Fruit fly (Drosophila melanogaster) whole organism, adult: ENCODE results near the gene CG16710.

Experiments
- CG12768 ChIP-seq: fragments of 200-800 bp; sonication (Bioruptor generic); optimal IDR thresholded peaks from 2 replicates; lab custom pipeline; 2017; ENCODE audit warnings: missing biosample characterization, missing genetic modification characterization, mild to moderate bottlenecking, moderate library complexity, missing genetic modification reagents
- CG14711 ChIP-seq: fragments of 200-800 bp; sonication (Bioruptor generic); optimal IDR thresholded peaks from 2 replicates; lab custom pipeline; 2018; ENCODE audit warnings: missing biosample characterization, mild to moderate bottlenecking, missing genetic modification characterization, moderate library complexity
- CG33017 ChIP-seq: fragments of 200-800 bp; sonication (Bioruptor generic); optimal IDR thresholded peaks from 2 replicates; lab custom pipeline; 2018; ENCODE audit warnings: missing biosample characterization, mild to moderate bottlenecking, missing genetic modification characterization, moderate library complexity
- CG7101 ChIP-seq: fragments of 200-800 bp; sonication (Bioruptor generic); optimal IDR thresholded peaks from 2 replicates; lab custom pipeline; 2018; ENCODE audit warnings: missing biosample characterization, mild to moderate bottlenecking, missing genetic modification characterization, moderate library complexity
- Clk ChIP-seq: fragments of 200-800 bp; sonication (Bioruptor generic); optimal IDR thresholded peaks from 2 replicates; lab custom pipeline; 2017; ENCODE audit warnings: missing biosample characterization, missing genetic modification characterization
- Crg-1 ChIP-seq: fragments of 200-800 bp; sonication (Bioruptor generic); optimal IDR thresholded peaks from 2 replicates; lab custom pipeline; 2016; ENCODE audit warnings: missing biosample characterization, missing genetic modification characterization
- Hr96 ChIP-seq: fragments of 200-800 bp; sonication (Bioruptor generic); optimal IDR thresholded peaks from 2 replicates; lab custom pipeline; 2016; ENCODE audit warnings: missing biosample characterization, missing genetic modification characterization
- Mnt ChIP-seq: fragments of 200-800 bp; sonication (Bioruptor generic); optimal IDR thresholded peaks from 2 replicates; lab custom pipeline; 2016; ENCODE audit warnings: missing biosample characterization, mild to moderate bottlenecking, missing genetic modification characterization
- bab1 ChIP-seq: fragments of 200-800 bp; sonication (Bioruptor generic); optimal IDR thresholded peaks from 3 replicates; lab custom pipeline; 2019; ENCODE audit warnings: missing biosample characterization, mild to moderate bottlenecking, missing genetic modification characterization, moderate library complexity
- cic ChIP-seq: fragments of 200-800 bp; sonication (Bioruptor generic); optimal IDR thresholded peaks from 2 replicates; lab custom pipeline; 2017; ENCODE audit warnings: missing biosample characterization, mild to moderate bottlenecking, missing genetic modification characterization, moderate library complexity
- cnc ChIP-seq, 2 experiments: fragments of >200 bp; optimal IDR thresholded peaks; 2 replicates each; lab custom pipeline; 2017
- kay ChIP-seq: fragments of 200-800 bp; sonication (Bioruptor generic); peaks from one replicate; lab custom pipeline; 2016; ENCODE audit warnings: missing biosample characterization, missing genetic modification characterization, borderline replicate concordance
- pad ChIP-seq: fragments of 200-800 bp; sonication (Bioruptor generic); optimal IDR thresholded peaks from 3 replicates; lab custom pipeline; 2017; ENCODE audit warnings: missing biosample characterization, missing genetic modification characterization, mild to moderate bottlenecking, moderate library complexity, missing genetic modification reagents

dm6 chr3R:23639583-23639982 is 42.7 kb upstream of the CG16710 start:
- TF ChIP-seq Mnt (GFP tag; lab: Kevin White, UChicago), result no peak
- no peak for TF ChIP-seq CG33017
- TF ChIP-seq CG12768 (GFP tag; lab: Kevin White, UChicago), result no peak
- no peak for TF ChIP-seq Clk (GFP tag; lab: Kevin White, UChicago)
- TF ChIP-seq Hr96 (GFP tag; lab: Kevin White, UChicago), result no peak
- TF ChIP-seq pad, result no peak
- no peak for TF ChIP-seq bab1
- no peak for TF ChIP-seq CG7101 (tag; lab: Kevin White, UChicago)
- no peak for TF ChIP-seq Crg-1
- TF ChIP-seq kay (GFP tag; lab: Kevin White, UChicago), result no peak
- TF ChIP-seq cnc (optimal IDR thresholded peaks at IDR 0.05; lab: Kevin White, UChicago), result no peak
- TF ChIP-seq cic (GFP tag; lab: Kevin White, UChicago), result no peak
- TF ChIP-seq CG14711 (tag; lab: Kevin White, UChicago), result no peak
